Fruit fly (Drosophila melanogaster) whole organism, embryonic: ENCODE data around the gene Sec3.

Source experiments
- Aef1 ChIP-seq: fragments of 200-800 bp; sonication (Bioruptor generic); IDR thresholded peaks from 3 replicates; pipeline ENCODE4 v1.3.6; 2022; ENCODE audit warnings: missing biosample characterization, missing genetic modification characterization
- Asciz ChIP-seq: fragments of 200-800 bp; sonication (Bioruptor generic); optimal IDR thresholded peaks from 2 replicates; lab custom pipeline; 2017; ENCODE audit warnings: missing biosample characterization, mild to moderate bottlenecking, missing genetic modification characterization, missing genetic modification reagents
- CG10543 ChIP-seq: fragments of 200-800 bp; sonication (Bioruptor generic); optimal IDR thresholded peaks from 3 replicates; lab custom pipeline; 2017; ENCODE audit warnings: missing biosample characterization, mild to moderate bottlenecking, missing genetic modification characterization, moderate library complexity
- CG10654 ChIP-seq: fragments of 200-800 bp; sonication (Bioruptor generic); optimal IDR thresholded peaks from 2 replicates; lab custom pipeline; 2016; ENCODE audit warnings: missing biosample characterization, missing genetic modification characterization
- CG10959 ChIP-seq: fragments of 200-800 bp; sonication (Bioruptor generic); IDR thresholded peaks from 2 replicates; pipeline ENCODE4 v1.3.6; 2022; ENCODE audit warnings: missing biosample characterization, missing genetic modification characterization
- CG11247 ChIP-seq: fragments of 200-800 bp; sonication (Bioruptor generic); IDR thresholded peaks from 2 replicates; pipeline ENCODE4 v1.3.6; 2022; ENCODE audit warnings: missing biosample characterization, missing genetic modification characterization
- CG11695 ChIP-seq: fragments of 200-800 bp; sonication (Bioruptor generic); IDR thresholded peaks from 3 replicates; pipeline ENCODE4 v1.3.6; 2022; ENCODE audit warnings: missing biosample characterization, missing genetic modification characterization
- CG11696 ChIP-seq: fragments of 200-800 bp; sonication (Bioruptor generic); IDR thresholded peaks from 2 replicates; pipeline ENCODE4 v1.3.6; 2022; ENCODE audit warnings: missing biosample characterization, missing genetic modification characterization
- CG13624 ChIP-seq: fragments of 200-800 bp; sonication (Bioruptor generic); optimal IDR thresholded peaks from 2 replicates; lab custom pipeline; 2016; ENCODE audit warnings: missing biosample characterization, missing genetic modification characterization
- CG1647 ChIP-seq: fragments of 200-800 bp; sonication (Bioruptor generic); optimal IDR thresholded peaks from 3 replicates; lab custom pipeline; 2016; ENCODE audit warnings: missing biosample characterization, missing genetic modification characterization
- CG16815 ChIP-seq: fragments of 200-800 bp; sonication (Bioruptor generic); optimal IDR thresholded peaks from 3 replicates; lab custom pipeline; 2017; ENCODE audit warnings: missing biosample characterization, mild to moderate bottlenecking, missing genetic modification characterization
- CG17612 ChIP-seq: fragments of 200-800 bp; sonication (Bioruptor generic); IDR thresholded peaks from 2 replicates; pipeline ENCODE4 v1.3.6; 2022; ENCODE audit warnings: missing biosample characterization, missing genetic modification characterization
- CG18262 ChIP-seq: fragments of 200-800 bp; optimal IDR thresholded peaks from 3 replicates; lab custom pipeline; 2019; ENCODE audit warnings: missing biosample characterization, mild to moderate bottlenecking, missing genetic modification characterization, moderate library complexity
- CG2116 ChIP-seq: fragments of 200-800 bp; sonication (Bioruptor generic); optimal IDR thresholded peaks from 3 replicates; lab custom pipeline; 2018; ENCODE audit warnings: missing biosample characterization, mild to moderate bottlenecking, missing genetic modification characterization
- CG30403 ChIP-seq: fragments of 200-800 bp; sonication (Bioruptor generic); optimal IDR thresholded peaks from 3 replicates; lab custom pipeline; 2016; ENCODE audit warnings: missing biosample characterization, missing genetic modification characterization
- CG31441 ChIP-seq: fragments of 200-800 bp; sonication (Bioruptor generic); IDR thresholded peaks from 2 replicates; pipeline ENCODE4 v1.3.6; 2022; ENCODE audit warnings: missing biosample characterization, missing genetic modification characterization
- CG3838 ChIP-seq: fragments of 200-800 bp; sonication (Bioruptor generic); optimal IDR thresholded peaks from 3 replicates; lab custom pipeline; 2016; ENCODE audit warnings: missing biosample characterization, missing genetic modification characterization
- CG3995 ChIP-seq: fragments of 200-800 bp; sonication (Bioruptor generic); optimal IDR thresholded peaks from 3 replicates; lab custom pipeline; 2016; ENCODE audit warnings: missing biosample characterization, missing genetic modification characterization
- CG4282 ChIP-seq: fragments of 200-800 bp; sonication (Bioruptor generic); optimal IDR thresholded peaks from 2 replicates; lab custom pipeline; 2016; ENCODE audit warnings: missing biosample characterization, missing genetic modification characterization
- CG5180 ChIP-seq: fragments of 200-800 bp; sonication (Bioruptor generic); optimal IDR thresholded peaks from 3 replicates; lab custom pipeline; 2017; ENCODE audit warnings: missing biosample characterization, missing genetic modification characterization, mild to moderate bottlenecking, moderate library complexity, missing genetic modification reagents
- CG8359 ChIP-seq: fragments of 200-800 bp; sonication (Bioruptor generic); optimal IDR thresholded peaks from 2 replicates; lab custom pipeline; 2017; ENCODE audit warnings: missing biosample characterization, mild to moderate bottlenecking, missing genetic modification characterization, borderline replicate concordance
- CG9876 ChIP-seq: fragments of 200-800 bp; sonication (Bioruptor generic); optimal IDR thresholded peaks from 2 replicates; lab custom pipeline; 2016; ENCODE audit warnings: missing biosample characterization, missing genetic modification characterization
- D19A ChIP-seq: fragments of 200-800 bp; optimal IDR thresholded peaks from 3 replicates; lab custom pipeline; 2019; ENCODE audit warnings: missing biosample characterization, mild to moderate bottlenecking, missing genetic modification characterization, moderate library complexity
- Dad ChIP-seq: fragments of 200-800 bp; sonication (Bioruptor generic); optimal IDR thresholded peaks from 3 replicates; lab custom pipeline; 2016; ENCODE audit warnings: missing biosample characterization, missing genetic modification characterization
- Dip2 ChIP-seq: fragments of 200-800 bp; sonication (Bioruptor generic); IDR thresholded peaks from 2 replicates; pipeline ENCODE4 v1.3.6; 2022; ENCODE audit warnings: missing biosample characterization, missing genetic modification characterization
- Eip74EF ChIP-seq, 2 experiments: fragments of 200-800 bp in 1 of 2; fragments of >200 bp in 1 of 2; sonication (Bioruptor generic) in 1 of 2; optimal IDR thresholded peaks; 2 replicates each; lab custom pipeline; 2017 to 2019; ENCODE audit warnings: missing biosample characterization in 2 of 2, missing genetic modification characterization in 2 of 2, mild to moderate bottlenecking in 1 of 2, moderate library complexity in 1 of 2
- Fer1 ChIP-seq: fragments of 200-800 bp; sonication (Bioruptor generic); optimal IDR thresholded peaks from 2 replicates; lab custom pipeline; 2017; ENCODE audit warnings: missing biosample characterization, mild to moderate bottlenecking, missing genetic modification characterization
- Hand ChIP-seq: fragments of 200-800 bp; sonication (Bioruptor generic); optimal IDR thresholded peaks from 2 replicates; lab custom pipeline; 2017; ENCODE audit warnings: mild to moderate bottlenecking, missing biosample characterization, missing genetic modification reagents, missing genetic modification characterization
- Jarid2 ChIP-seq: fragments of 200-800 bp; sonication (Bioruptor generic); optimal IDR thresholded peaks from 3 replicates; lab custom pipeline; 2017; ENCODE audit warnings: mild to moderate bottlenecking, missing biosample characterization, missing genetic modification reagents, missing genetic modification characterization
- Mad ChIP-seq: fragments of 200-800 bp; sonication (Bioruptor generic); optimal IDR thresholded peaks from 2 replicates; lab custom pipeline; 2016; ENCODE audit warnings: missing biosample characterization, missing genetic modification characterization
- NC2β ChIP-seq: fragments of 200-800 bp; sonication (Bioruptor generic); optimal IDR thresholded peaks from 2 replicates; lab custom pipeline; 2016; ENCODE audit warnings: missing biosample characterization, missing genetic modification characterization
- Oli ChIP-seq: fragments of 200-800 bp; sonication (Bioruptor generic); optimal IDR thresholded peaks from 2 replicates; lab custom pipeline; 2018; ENCODE audit warnings: missing biosample characterization, mild to moderate bottlenecking, missing genetic modification characterization, moderate library complexity
- Scr ChIP-seq: fragments of 200-800 bp; sonication (Bioruptor generic); IDR thresholded peaks from 2 replicates; pipeline ENCODE4 v1.3.6; 2022; ENCODE audit warnings: missing biosample characterization, missing genetic modification characterization; ENCODE audit not compliant: partially characterized antibody
- Ssrp ChIP-seq: fragments of 200-800 bp; sonication (Bioruptor generic); optimal IDR thresholded peaks from 2 replicates; lab custom pipeline; 2018; ENCODE audit warnings: missing biosample characterization, mild to moderate bottlenecking, missing genetic modification characterization, moderate library complexity
- Taf1 ChIP-seq: fragments of 200-800 bp; sonication (Bioruptor generic); IDR thresholded peaks from 2 replicates; pipeline ENCODE4 v1.3.6; 2022; ENCODE audit warnings: missing biosample characterization, missing genetic modification characterization
- disco-r ChIP-seq: fragments of 200-800 bp; sonication (Bioruptor generic); optimal IDR thresholded peaks from 2 replicates; lab custom pipeline; 2016; ENCODE audit warnings: missing biosample characterization, missing genetic modification characterization
- exex ChIP-seq: fragments of 200-800 bp; sonication (Bioruptor generic); optimal IDR thresholded peaks from 4 replicates; lab custom pipeline; 2018; ENCODE audit warnings: missing biosample characterization, mild to moderate bottlenecking, missing genetic modification characterization, moderate library complexity
- fd102C ChIP-seq: fragments of 200-800 bp; sonication (Bioruptor generic); optimal IDR thresholded peaks from 2 replicates; lab custom pipeline; 2018; ENCODE audit warnings: missing biosample characterization, mild to moderate bottlenecking, missing genetic modification characterization, moderate library complexity
- ftz-f1 ChIP-seq: fragments of 200-800 bp; sonication (Bioruptor generic); optimal IDR thresholded peaks from 2 replicates; lab custom pipeline; 2016; ENCODE audit warnings: missing biosample characterization, missing genetic modification characterization
- grn ChIP-seq: fragments of 200-800 bp; sonication (Bioruptor generic); optimal IDR thresholded peaks from 3 replicates; lab custom pipeline; 2017; ENCODE audit warnings: missing biosample characterization, missing genetic modification characterization
- gro ChIP-seq: fragments of 200-800 bp; sonication (Bioruptor generic); optimal IDR thresholded peaks from 2 replicates; lab custom pipeline; 2016; ENCODE audit warnings: missing biosample characterization, missing genetic modification characterization
- luna ChIP-seq: fragments of 200-800 bp; sonication (Bioruptor generic); optimal IDR thresholded peaks from 2 replicates; lab custom pipeline; 2016; ENCODE audit warnings: missing biosample characterization, missing genetic modification characterization
- nerfin-2 ChIP-seq: fragments of 200-800 bp; sonication (Bioruptor generic); IDR thresholded peaks from 2 replicates; pipeline ENCODE4 v1.3.6; 2022; ENCODE audit warnings: missing biosample characterization, missing genetic modification characterization; ENCODE audit not compliant: partially characterized antibody
- odd ChIP-seq: fragments of 200-800 bp; sonication (Bioruptor generic); optimal IDR thresholded peaks from 2 replicates; lab custom pipeline; 2017; ENCODE audit warnings: missing biosample characterization, mild to moderate bottlenecking, missing genetic modification characterization
- otp ChIP-seq: fragments of 200-800 bp; sonication (Bioruptor generic); IDR thresholded peaks from 3 replicates; pipeline ENCODE4, ENCODE4 v1.3.6; 2022; ENCODE audit warnings: missing biosample characterization, missing genetic modification characterization
- pita ChIP-seq: fragments of 200-800 bp; sonication (Bioruptor generic); optimal IDR thresholded peaks from 2 replicates; lab custom pipeline; 2017; ENCODE audit warnings: missing biosample characterization, mild to moderate bottlenecking, missing genetic modification characterization
- sens-2 ChIP-seq: fragments of 200-800 bp; sonication (Bioruptor generic); IDR thresholded peaks from 2 replicates; pipeline ENCODE4 v1.3.6; 2022; ENCODE audit warnings: missing biosample characterization, missing genetic modification characterization
- slbo ChIP-seq: fragments of 200-800 bp; sonication (Bioruptor generic); IDR thresholded peaks from 2 replicates; pipeline ENCODE4 v1.3.6; 2022; ENCODE audit warnings: missing biosample characterization, missing genetic modification characterization
- tx ChIP-seq: fragments of 200-800 bp; sonication (Bioruptor generic); optimal IDR thresholded peaks from 2 replicates; lab custom pipeline; 2016; ENCODE audit warnings: missing biosample characterization, missing genetic modification characterization
- wek ChIP-seq: fragments of 200-800 bp; sonication (Bioruptor generic); optimal IDR thresholded peaks from 3 replicates; lab custom pipeline; 2018; ENCODE audit warnings: missing biosample characterization, mild to moderate bottlenecking, missing genetic modification characterization, moderate library complexity
- zen2 ChIP-seq: fragments of 200-800 bp; sonication (Bioruptor generic); IDR thresholded peaks from 3 replicates; pipeline ENCODE4 v1.3.6; 2022; ENCODE audit warnings: missing biosample characterization, missing genetic modification characterization; ENCODE audit not compliant: partially characterized antibody

Gene Sec3

dm6 chr3L:17433555-17433954 is 8.5 kb upstream of the Sec3 start, which contains the start of the genes Coq4 and CG32176 (continued):
- TF ChIP-seq CG13624 (GFP tag; lab: Kevin White, UChicago) = peak; percentile 98
- TF ChIP-seq Dad = peak; percentile 97
- peak; percentile 94 for TF ChIP-seq CG17612 (GFP tag; lab: Robert Waterston, UW)
- peak; percentile 98 for TF ChIP-seq CG11247 (GFP tag; lab: Robert Waterston, UW)
- TF ChIP-seq ftz-f1 (GFP tag; lab: Kevin White, UChicago) = peak; percentile 82
- no peak for TF ChIP-seq pita (GFP tag; lab: Kevin White, UChicago)
- TF ChIP-seq CG5180 (GFP tag; lab: Kevin White, UChicago) = peak; percentile 83
- peak; percentile 48 for TF ChIP-seq Scr (GFP tag; lab: Robert Waterston, UW)
- TF ChIP-seq Oli = peak; percentile 97
- peak; percentile 98 for TF ChIP-seq gro (GFP tag; lab: Kevin White, UChicago)
- TF ChIP-seq CG9876 (GFP tag; lab: Kevin White, UChicago) = peak; percentile 97
- peak; percentile 96 for TF ChIP-seq Taf1 (GFP tag; lab: Robert Waterston, UW)
- peak; percentile 81 for TF ChIP-seq fd102C (GFP tag; lab: Kevin White, UChicago)
- TF ChIP-seq CG10543 = peak; percentile 96
- TF ChIP-seq CG10654 = peak; percentile 99
- TF ChIP-seq CG2116 (GFP tag; lab: Kevin White, UChicago) = peak; percentile 88
- TF ChIP-seq tx (GFP tag; lab: Kevin White, UChicago) = peak; percentile 98
- TF ChIP-seq Mad (GFP tag; lab: Kevin White, UChicago) = peak; percentile 99
- peak; percentile 96 for TF ChIP-seq sens-2 (GFP tag; lab: Robert Waterston, UW)
- peak; percentile 73 for TF ChIP-seq nerfin-2 (GFP tag; lab: Robert Waterston, UW)
- peak; percentile 96 for TF ChIP-seq luna
- TF ChIP-seq odd (GFP tag; lab: Kevin White, UChicago) = peak; percentile 91
- peak; percentile 91 for TF ChIP-seq Asciz (GFP tag; lab: Kevin White, UChicago)
- TF ChIP-seq CG16815 (GFP tag; lab: Kevin White, UChicago) = peak; percentile 99
- TF ChIP-seq wek (GFP tag; lab: Kevin White, UChicago) = peak; percentile 89
- TF ChIP-seq zen2 (GFP tag; lab: Robert Waterston, UW) = no peak; the same call in 2 of the 3 replicates
- peak; percentile 97 for TF ChIP-seq Aef1 (GFP tag; lab: Robert Waterston, UW)
- TF ChIP-seq Fer1 (GFP tag; lab: Kevin White, UChicago) = peak; percentile 97
- peak; percentile 75 for TF ChIP-seq grn (GFP tag; lab: Kevin White, UChicago)
- TF ChIP-seq D19A (tag; lab: Kevin White, UChicago) = peak; percentile 94
- peak; percentile 96 for TF ChIP-seq CG3838 (GFP tag; lab: Kevin White, UChicago)
- peak; percentile 87 for TF ChIP-seq CG11696
- peak; percentile 98 for TF ChIP-seq otp (GFP tag; lab: Robert Waterston, UW)
- peak; percentile 84 for TF ChIP-seq Hand
- peak; percentile 99 for TF ChIP-seq CG4282 (GFP tag; lab: Kevin White, UChicago)
- TF ChIP-seq Jarid2 = peak; percentile 84
- TF ChIP-seq NC2β (GFP tag; lab: Kevin White, UChicago) = peak; percentile 98
- peak in 1 of 2 experiments; percentile 89 for TF ChIP-seq Eip74EF (GFP tag; optimal IDR thresholded peaks at IDR 0.05; lab: Kevin White, UChicago)
- peak; percentile 97 for TF ChIP-seq CG18262
- peak; percentile 64 for TF ChIP-seq Dip2 (GFP tag; lab: Robert Waterston, UW)
- peak; percentile 95 for TF ChIP-seq CG31441 (GFP tag; lab: Robert Waterston, UW)
- TF ChIP-seq CG10959 (GFP tag; lab: Robert Waterston, UW) = peak; percentile 97
- peak; percentile 83 for TF ChIP-seq exex
- peak; percentile 99 for TF ChIP-seq CG30403 (GFP tag; lab: Kevin White, UChicago)
- TF ChIP-seq Ssrp (tag; lab: Kevin White, UChicago) = peak; percentile 98
- TF ChIP-seq CG11695 (GFP tag; lab: Robert Waterston, UW) = peak; percentile 97
- TF ChIP-seq CG3995 (GFP tag; lab: Kevin White, UChicago) = peak; percentile 68
- TF ChIP-seq CG1647 (GFP tag; lab: Kevin White, UChicago) = peak; percentile 98
- TF ChIP-seq disco-r (GFP tag; lab: Kevin White, UChicago) = peak; percentile 96
- peak; percentile 90 for TF ChIP-seq CG8359 (GFP tag; lab: Kevin White, UChicago)
- TF ChIP-seq slbo (GFP tag; lab: Robert Waterston, UW) = peak; percentile 99
